Fruit fly (Drosophila melanogaster): ENCODE data around the gene CG46525.

dm6 chr3L:17497969-17498368 is 22.9 kb downstream of the CG46525 start:
- TF ChIP-seq fru (GFP tag; optimal IDR thresholded peaks at IDR 0.05), result no peak
- TF ChIP-seq Abd-B (GFP tag; optimal IDR thresholded peaks at IDR 0.05), result no peak
- TF ChIP-seq Rel (GFP tag; optimal IDR thresholded peaks at IDR 0.05), result no peak
- TF ChIP-seq Rel (tag; optimal IDR thresholded peaks at IDR 0.05), result no peak
- no peak for TF ChIP-seq ey (GFP tag; optimal IDR thresholded peaks at IDR 0.05)
- no peak for TF ChIP-seq woc (GFP tag; optimal IDR thresholded peaks at IDR 0.05)
- no peak for TF ChIP-seq Myc (optimal IDR thresholded peaks at IDR 0.05)
- no peak for TF ChIP-seq dl (GFP tag; optimal IDR thresholded peaks at IDR 0.05; ENCODE audit: insufficient read depth in 1 of 2, partially characterized antibody in 2 of 2)
- TF ChIP-seq foxo (GFP tag; optimal IDR thresholded peaks at IDR 0.05), result no peak
- TF ChIP-seq CG9705 (GFP tag; optimal IDR thresholded peaks at IDR 0.05), result no peak
- no peak for TF ChIP-seq Dfd (GFP tag; optimal IDR thresholded peaks at IDR 0.05)
- TF ChIP-seq Sp1 (GFP tag; optimal IDR thresholded peaks at IDR 0.05), result no peak
- no peak for TF ChIP-seq pan (optimal IDR thresholded peaks at IDR 0.05)
- no peak for TF ChIP-seq br (GFP tag; optimal IDR thresholded peaks at IDR 0.05)
- no peak for TF ChIP-seq Hr78 (GFP tag; optimal IDR thresholded peaks at IDR 0.05)

Measured in whole organism, wandering third instar larva.